Fruit fly (Drosophila melanogaster) whole organism, embryonic: ENCODE results near the gene CG43060.

Experiments used
- B-H2 ChIP-seq: fragments of 200-800 bp; sonication (Bioruptor generic); optimal IDR thresholded peaks from 2 replicates; lab custom pipeline; 2018; ENCODE audit warnings: missing biosample characterization, mild to moderate bottlenecking, missing genetic modification characterization
- CG11695 ChIP-seq: fragments of 200-800 bp; sonication (Bioruptor generic); IDR thresholded peaks from 3 replicates; pipeline ENCODE4 v1.3.6; 2022; ENCODE audit warnings: missing biosample characterization, missing genetic modification characterization
- CG12659 ChIP-seq: fragments of 200-800 bp; sonication (Bioruptor generic); optimal IDR thresholded peaks from 3 replicates; lab custom pipeline; 2017; ENCODE audit warnings: mild to moderate bottlenecking, missing biosample characterization, missing genetic modification reagents, missing genetic modification characterization
- CG12769 ChIP-seq: fragments of 200-800 bp; sonication (Bioruptor generic); optimal IDR thresholded peaks from 2 replicates; lab custom pipeline; 2019; ENCODE audit warnings: missing biosample characterization, mild to moderate bottlenecking, missing genetic modification characterization, moderate library complexity
- CG15269 ChIP-seq: fragments of 200-800 bp; sonication (Bioruptor generic); optimal IDR thresholded peaks from 2 replicates; lab custom pipeline; 2018; ENCODE audit warnings: missing biosample characterization, mild to moderate bottlenecking, missing genetic modification characterization, moderate library complexity
- CG16863 ChIP-seq: fragments of 200-800 bp; sonication (Bioruptor generic); optimal IDR thresholded peaks from 3 replicates; lab custom pipeline; 2016; ENCODE audit warnings: missing biosample characterization, missing genetic modification characterization
- CG18476 ChIP-seq: fragments of 200-800 bp; sonication (Bioruptor generic); optimal IDR thresholded peaks from 2 replicates; lab custom pipeline; 2016; ENCODE audit warnings: missing biosample characterization, mild to moderate bottlenecking, missing genetic modification characterization
- CG18599 ChIP-seq: fragments of 200-800 bp; sonication (Bioruptor generic); optimal IDR thresholded peaks from 3 replicates; lab custom pipeline; 2017; ENCODE audit warnings: missing biosample characterization, missing genetic modification characterization, mild to moderate bottlenecking, moderate library complexity, missing genetic modification reagents
- CG18619 ChIP-seq: fragments of 200-800 bp; sonication (Bioruptor generic); optimal IDR thresholded peaks from 3 replicates; lab custom pipeline; 2017; ENCODE audit warnings: missing biosample characterization, mild to moderate bottlenecking, missing genetic modification characterization
- CG2889 ChIP-seq: fragments of 200-800 bp; sonication (Bioruptor generic); IDR thresholded peaks from 3 replicates; pipeline ENCODE4 v1.3.6; 2022; ENCODE audit warnings: missing biosample characterization, missing genetic modification characterization
- CG31441 ChIP-seq: fragments of 200-800 bp; sonication (Bioruptor generic); IDR thresholded peaks from 2 replicates; pipeline ENCODE4 v1.3.6; 2022; ENCODE audit warnings: missing biosample characterization, missing genetic modification characterization
- CG33557 ChIP-seq: fragments of 200-800 bp; sonication (Bioruptor generic); optimal IDR thresholded peaks from 2 replicates; lab custom pipeline; 2019; ENCODE audit warnings: missing biosample characterization, mild to moderate bottlenecking, missing genetic modification characterization, moderate library complexity
- CG3726 ChIP-seq: fragments of 200-800 bp; sonication (Bioruptor generic); IDR thresholded peaks from 3 replicates; pipeline ENCODE4, ENCODE4 v1.3.6; 2022; ENCODE audit warnings: missing biosample characterization, missing genetic modification characterization
- CG42726 ChIP-seq: fragments of 200-800 bp; sonication (Bioruptor generic); IDR thresholded peaks from 2 replicates; pipeline ENCODE4 v1.3.6; 2022; ENCODE audit warnings: missing biosample characterization, missing genetic modification characterization; ENCODE audit not compliant: partially characterized antibody
- CG4424 ChIP-seq: fragments of 200-800 bp; sonication (Bioruptor generic); optimal IDR thresholded peaks from 3 replicates; lab custom pipeline; 2016; ENCODE audit warnings: missing biosample characterization, missing genetic modification characterization
- CG6683 ChIP-seq: fragments of 200-800 bp; sonication (Bioruptor generic); optimal IDR thresholded peaks from 2 replicates; lab custom pipeline; 2017; ENCODE audit warnings: missing biosample characterization, mild to moderate bottlenecking, missing genetic modification characterization, missing genetic modification reagents
- CG6813 ChIP-seq: fragments of 200-800 bp; sonication (Bioruptor generic); optimal IDR thresholded peaks from 2 replicates; lab custom pipeline; 2017; ENCODE audit warnings: missing biosample characterization, missing genetic modification characterization, mild to moderate bottlenecking, moderate library complexity, missing genetic modification reagents
- CG7372 ChIP-seq: fragments of 200-800 bp; sonication (Bioruptor generic); IDR thresholded peaks from 2 replicates; pipeline ENCODE4 v1.3.6; 2022; ENCODE audit warnings: missing biosample characterization, missing genetic modification characterization
- CG8924 ChIP-seq: fragments of 200-800 bp; optimal IDR thresholded peaks from 3 replicates; lab custom pipeline; 2019; ENCODE audit warnings: missing biosample characterization, mild to moderate bottlenecking, missing genetic modification characterization, moderate library complexity
- E2f2 ChIP-seq: fragments of 200-800 bp; sonication (Bioruptor generic); IDR thresholded peaks from 2 replicates; pipeline ENCODE4 v1.3.6; 2022; ENCODE audit warnings: missing biosample characterization, missing genetic modification characterization
- Eip74EF ChIP-seq, 2 experiments: fragments of 200-800 bp in 1 of 2; fragments of >200 bp in 1 of 2; sonication (Bioruptor generic) in 1 of 2; optimal IDR thresholded peaks; 2 replicates each; lab custom pipeline; 2017 to 2019; ENCODE audit warnings: missing biosample characterization in 2 of 2, missing genetic modification characterization in 2 of 2, mild to moderate bottlenecking in 1 of 2, moderate library complexity in 1 of 2
- Gsc ChIP-seq: fragments of 200-800 bp; sonication (Bioruptor generic); IDR thresholded peaks from 2 replicates; pipeline ENCODE4 v1.3.6; 2022; ENCODE audit warnings: missing biosample characterization, missing genetic modification characterization
- Hmx ChIP-seq: fragments of 200-800 bp; sonication (Bioruptor generic); optimal IDR thresholded peaks from 2 replicates; lab custom pipeline; 2016; ENCODE audit warnings: missing biosample characterization, missing genetic modification characterization
- Mad ChIP-seq: fragments of 200-800 bp; sonication (Bioruptor generic); optimal IDR thresholded peaks from 2 replicates; lab custom pipeline; 2016; ENCODE audit warnings: missing biosample characterization, missing genetic modification characterization
- NC2α ChIP-seq: fragments of 200-800 bp; sonication (Bioruptor generic); optimal IDR thresholded peaks from 2 replicates; lab custom pipeline; 2016; ENCODE audit warnings: missing biosample characterization, missing genetic modification characterization
- Six4 ChIP-seq: fragments of 200-800 bp; sonication (Bioruptor generic); optimal IDR thresholded peaks from 2 replicates; lab custom pipeline; 2016; ENCODE audit warnings: missing biosample characterization, missing genetic modification characterization
- Sry-δ ChIP-seq: fragments of 200-800 bp; sonication (Bioruptor generic); optimal IDR thresholded peaks from 2 replicates; lab custom pipeline; 2016; ENCODE audit warnings: missing biosample characterization, missing genetic modification characterization
- Ssrp ChIP-seq: fragments of 200-800 bp; sonication (Bioruptor generic); optimal IDR thresholded peaks from 2 replicates; lab custom pipeline; 2018; ENCODE audit warnings: missing biosample characterization, mild to moderate bottlenecking, missing genetic modification characterization, moderate library complexity
- Stat92E ChIP-seq, 3 experiments: fragments of >200 bp in 2 of 3; fragments of 200-800 bp in 1 of 3; sonication (Bioruptor generic) in 1 of 3; optimal IDR thresholded peaks; 2 replicates each; lab custom pipeline; 2017 to 2019; ENCODE audit warnings: missing biosample characterization in 3 of 3, missing genetic modification characterization in 3 of 3, mild to moderate bottlenecking in 1 of 3, moderate library complexity in 1 of 3
- Tbp ChIP-seq: fragments of >200 bp; optimal IDR thresholded peaks from 2 replicates; lab custom pipeline; 2018; ENCODE audit warnings: missing biosample characterization, missing genetic modification characterization
- aop ChIP-seq: fragments of 200-800 bp; sonication (Bioruptor generic); IDR thresholded peaks from 2 replicates; pipeline ENCODE4 v1.3.6; 2022; ENCODE audit warnings: missing biosample characterization, missing genetic modification characterization
- bcd ChIP-seq: fragments of 200-800 bp; sonication (Bioruptor generic); optimal IDR thresholded peaks from 2 replicates; lab custom pipeline; 2017; ENCODE audit warnings: missing biosample characterization, mild to moderate bottlenecking, missing genetic modification characterization
- bowl ChIP-seq: fragments of 200-800 bp; sonication (Bioruptor generic); IDR thresholded peaks from 2 replicates; pipeline ENCODE4 v1.3.6; 2022; ENCODE audit warnings: missing biosample characterization, missing genetic modification characterization
- cg ChIP-seq: fragments of 200-800 bp; sonication (Bioruptor generic); optimal IDR thresholded peaks from 3 replicates; lab custom pipeline; 2019; ENCODE audit warnings: missing biosample characterization, mild to moderate bottlenecking, missing genetic modification characterization, moderate library complexity
- dmrt99B ChIP-seq: fragments of 200-800 bp; sonication (Bioruptor generic); optimal IDR thresholded peaks from 2 replicates; lab custom pipeline; 2018; ENCODE audit warnings: missing biosample characterization, mild to moderate bottlenecking, missing genetic modification characterization, moderate library complexity
- ewg ChIP-seq: fragments of 200-800 bp; sonication (Bioruptor generic); optimal IDR thresholded peaks from 3 replicates; lab custom pipeline; 2017; ENCODE audit warnings: mild to moderate bottlenecking, missing biosample characterization, missing genetic modification reagents, missing genetic modification characterization
- gcm ChIP-seq: fragments of 200-800 bp; sonication (Bioruptor generic); optimal IDR thresholded peaks from 2 replicates; lab custom pipeline; 2019; ENCODE audit warnings: missing biosample characterization, mild to moderate bottlenecking, missing genetic modification characterization, moderate library complexity
- klu ChIP-seq: fragments of 200-800 bp; sonication (Bioruptor generic); IDR thresholded peaks from 2 replicates; pipeline ENCODE4 v1.3.6; 2022; ENCODE audit warnings: missing biosample characterization, missing genetic modification characterization
- knrl ChIP-seq: fragments of 200-800 bp; sonication (Bioruptor generic); IDR thresholded peaks from 3 replicates; pipeline ENCODE4 v1.3.6; 2022; ENCODE audit warnings: missing biosample characterization, missing genetic modification characterization; ENCODE audit not compliant: partially characterized antibody
- lmd ChIP-seq: fragments of 200-800 bp; sonication (Bioruptor generic); IDR thresholded peaks from 2 replicates; pipeline ENCODE4 v1.3.6; 2022; ENCODE audit warnings: missing biosample characterization, missing genetic modification characterization
- odd ChIP-seq: fragments of 200-800 bp; sonication (Bioruptor generic); optimal IDR thresholded peaks from 2 replicates; lab custom pipeline; 2017; ENCODE audit warnings: missing biosample characterization, mild to moderate bottlenecking, missing genetic modification characterization
- onecut ChIP-seq: fragments of 200-800 bp; sonication (Bioruptor generic); IDR thresholded peaks from 2 replicates; pipeline ENCODE4 v1.3.6; 2022; ENCODE audit warnings: missing biosample characterization, missing genetic modification characterization
- pum ChIP-seq: fragments of 200-800 bp; sonication (Bioruptor generic); optimal IDR thresholded peaks from 2 replicates; lab custom pipeline; 2016; ENCODE audit warnings: missing biosample characterization, missing genetic modification characterization
- ranshi ChIP-seq: fragments of 200-800 bp; sonication (Bioruptor generic); IDR thresholded peaks from 2 replicates; pipeline ENCODE4 v1.3.6; 2022; ENCODE audit warnings: missing biosample characterization, missing genetic modification characterization
- schlank ChIP-seq: fragments of 200-800 bp; sonication (Bioruptor generic); optimal IDR thresholded peaks from 2 replicates; lab custom pipeline; 2018; ENCODE audit warnings: missing biosample characterization, mild to moderate bottlenecking, missing genetic modification characterization
- slp2 ChIP-seq: fragments of 200-800 bp; sonication (Bioruptor generic); optimal IDR thresholded peaks from 2 replicates; lab custom pipeline; 2016; ENCODE audit warnings: missing biosample characterization, missing genetic modification characterization
- sqz ChIP-seq: fragments of 200-800 bp; sonication (Bioruptor generic); optimal IDR thresholded peaks from 3 replicates; lab custom pipeline; 2018; ENCODE audit warnings: missing biosample characterization, mild to moderate bottlenecking, missing genetic modification characterization
- trem ChIP-seq: fragments of 200-800 bp; optimal IDR thresholded peaks from 3 replicates; lab custom pipeline; 2019; ENCODE audit warnings: missing biosample characterization, mild to moderate bottlenecking, missing genetic modification characterization, moderate library complexity
- wdn ChIP-seq: fragments of 200-800 bp; sonication (Bioruptor generic); IDR thresholded peaks from 2 replicates; pipeline ENCODE4 v1.3.6; 2022; ENCODE audit warnings: missing biosample characterization, missing genetic modification characterization

CG43060 gene

dm6 chr3R:8027203-8027688, 13.8 kb upstream of the CG43060 start (continued):
- peak; percentile 74 for TF ChIP-seq CG6813
- peak; percentile 57; the same call in 1 of the 2 replicates for TF ChIP-seq CG7372 (GFP tag; lab: Robert Waterston, UW)
- TF ChIP-seq aop (GFP tag; lab: Robert Waterston, UW): no peak
- TF ChIP-seq E2f2: peak; percentile 64; the same call in 1 of the 2 replicates
- peak; percentile 93 for TF ChIP-seq CG18619
- peak; percentile 91 for TF ChIP-seq CG18599 (GFP tag; lab: Kevin White, UChicago)
- TF ChIP-seq Sry-δ: no peak
- TF ChIP-seq Gsc: no peak
- TF ChIP-seq NC2α (GFP tag; lab: Kevin White, UChicago): no peak
- TF ChIP-seq Six4 (GFP tag; lab: Kevin White, UChicago): peak; percentile 60
- TF ChIP-seq CG8924 (tag; lab: Kevin White, UChicago): peak; percentile 94
- TF ChIP-seq cg: no peak
- TF ChIP-seq CG31441: peak; percentile 88
- peak; percentile 69 for TF ChIP-seq ewg (GFP tag; lab: Kevin White, UChicago)
- peak; percentile 48 for TF ChIP-seq schlank (tag; lab: Kevin White, UChicago)
- TF ChIP-seq bcd: peak; percentile 81
- TF ChIP-seq onecut (GFP tag; lab: Robert Waterston, UW): peak; percentile 21; the same call in 1 of the 2 replicates
- TF ChIP-seq B-H2 (GFP tag; lab: Kevin White, UChicago): no peak
- TF ChIP-seq CG6683 (GFP tag; lab: Kevin White, UChicago): peak; percentile 75
- peak; percentile 15; the same call in 1 of the 2 replicates for TF ChIP-seq klu
- no peak for TF ChIP-seq CG42726
- no peak for TF ChIP-seq Stat92E (GFP tag; optimal IDR thresholded peaks at IDR 0.05; lab: Kevin White, UChicago)
- TF ChIP-seq CG12659 (GFP tag; lab: Kevin White, UChicago): peak; percentile 94
- TF ChIP-seq odd (GFP tag; lab: Kevin White, UChicago): peak; percentile 93
- peak; percentile 69 for TF ChIP-seq ranshi (GFP tag; lab: Robert Waterston, UW)
- TF ChIP-seq CG3726 (GFP tag; lab: Robert Waterston, UW): 0 out of 3 replicates have a peak, but pooled peaks have one; percentile 35
- no peak for TF ChIP-seq knrl (GFP tag; lab: Robert Waterston, UW)
- peak in 1 of 2 experiments; percentile 88 for TF ChIP-seq Eip74EF (GFP tag; optimal IDR thresholded peaks at IDR 0.05; lab: Kevin White, UChicago)
- peak; percentile 34 for TF ChIP-seq Mad (GFP tag; lab: Kevin White, UChicago)
- TF ChIP-seq wdn (GFP tag; lab: Robert Waterston, UW): peak; percentile 59
- TF ChIP-seq CG11695: peak; percentile 84
- TF ChIP-seq bowl (GFP tag; lab: Robert Waterston, UW): peak; percentile 51; the same call in 1 of the 2 replicates
- TF ChIP-seq dmrt99B (tag; lab: Kevin White, UChicago): peak; percentile 92
- TF ChIP-seq gcm (GFP tag; lab: Kevin White, UChicago): peak; percentile 93
- no peak for TF ChIP-seq Hmx (GFP tag; lab: Kevin White, UChicago)
- no peak for TF ChIP-seq sqz (GFP tag; lab: Kevin White, UChicago)
- TF ChIP-seq pum (GFP tag; lab: Kevin White, UChicago): no peak
- TF ChIP-seq CG12769 (tag; lab: Kevin White, UChicago): no peak
- TF ChIP-seq CG33557 (GFP tag; lab: Kevin White, UChicago): peak; percentile 76
- TF ChIP-seq CG2889: 0 out of 3 replicates have a peak, but pooled peaks have one; percentile 13
- TF ChIP-seq CG16863: peak; percentile 37
- TF ChIP-seq CG18476: peak; percentile 64
- TF ChIP-seq lmd (GFP tag; lab: Robert Waterston, UW): peak; percentile 80
- peak; percentile 93 for TF ChIP-seq Ssrp
- TF ChIP-seq trem (tag; lab: Kevin White, UChicago): peak; percentile 71
- TF ChIP-seq CG15269: peak; percentile 93
- no peak for TF ChIP-seq slp2 (GFP tag; lab: Kevin White, UChicago)
- TF ChIP-seq Tbp (GFP tag; lab: Kevin White, UChicago): no peak
- peak; percentile 71 for TF ChIP-seq CG4424
